Worm (Caenorhabditis elegans): Measurements from ENCODE around the gene Y116A8C.25.

Gene Y116A8C.25

ce11 chrIV:17103615-17104014 is 25.1 kb upstream of the Y116A8C.25 start, which contains the start of gene Y116A8C.30:
TSS of gene Y116A8C.30 (minus strand) at chrIV:17103715.
- TF ChIP-seq pha-4 (tag; optimal IDR thresholded peaks at IDR 0.05) (no peak), snpc-4 (tag; optimal IDR thresholded peaks at IDR 0.05) (no peak), nhr-67 (tag; optimal IDR thresholded peaks at IDR 0.05) (no peak), aly-2 (tag; optimal IDR thresholded peaks at IDR 0.05) (no peak), nhr-11 (tag; optimal IDR thresholded peaks at IDR 0.05) (no peak), ztf-4 (tag; optimal IDR thresholded peaks at IDR 0.05) (no peak), lin-39 (tag; optimal IDR thresholded peaks at IDR 0.05) (no peak), unc-62 (GFP tag; optimal IDR thresholded peaks at IDR 0.05) (no peak), ztf-11 (tag; optimal IDR thresholded peaks at IDR 0.05) (no peak), elt-3 (tag; optimal IDR thresholded peaks at IDR 0.05) (no peak), ceh-9 (tag; optimal IDR thresholded peaks at IDR 0.05) (no peak), mml-1 (tag; optimal IDR thresholded peaks at IDR 0.05) (no peak), unc-39 (tag; optimal IDR thresholded peaks at IDR 0.05) (no peak), nfya-1 (tag; optimal IDR thresholded peaks at IDR 0.05; ENCODE audit: insufficient read depth) (no peak), nhr-23 (tag; optimal IDR thresholded peaks at IDR 0.05) (no peak)

DNA sequence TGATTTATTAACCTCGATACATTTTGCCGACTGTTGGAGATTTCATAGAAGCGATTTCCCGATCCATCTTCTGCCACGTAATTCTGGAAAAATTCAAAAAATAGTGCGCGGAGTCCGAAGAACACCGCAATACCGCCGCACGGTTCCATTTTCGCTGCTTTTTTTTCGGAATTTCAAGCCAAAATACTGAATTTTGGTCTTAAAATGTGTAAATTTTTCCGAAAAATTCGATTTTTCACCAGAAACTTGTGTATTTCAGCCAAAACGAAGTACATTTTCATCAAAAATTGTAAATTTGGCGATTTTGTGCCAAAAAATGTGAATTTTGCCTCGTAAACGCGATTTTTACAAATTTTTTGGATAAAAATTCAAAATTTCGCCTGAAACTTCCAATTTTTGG is 24.6 kb upstream of the Y116A8C.25 start:
- TF ChIP-seq ceh-9 (tag; optimal IDR thresholded peaks at IDR 0.05) (no peak), elt-3 (tag; optimal IDR thresholded peaks at IDR 0.05) (no peak), lin-15B (tag; optimal IDR thresholded peaks at IDR 0.05) (no peak), snpc-4 (tag; optimal IDR thresholded peaks at IDR 0.05) (no peak), tbx-2 (tag; optimal IDR thresholded peaks at IDR 0.05) (no peak), pha-4 (tag; optimal IDR thresholded peaks at IDR 0.05) (no peak), zag-1 (tag; optimal IDR thresholded peaks at IDR 0.05) (no peak), hmg-11 (tag; optimal IDR thresholded peaks at IDR 0.05) (no peak), lsy-12 (tag; optimal IDR thresholded peaks at IDR 0.05) (no peak), nhr-43 (tag; optimal IDR thresholded peaks at IDR 0.05; ENCODE audit: poor library complexity, severe bottlenecking) (no peak), ztf-11 (tag; optimal IDR thresholded peaks at IDR 0.05) (no peak), ceh-16 (tag; optimal IDR thresholded peaks at IDR 0.05) (no peak), skn-1 (tag; optimal IDR thresholded peaks at IDR 0.05) (no peak), ama-1 (optimal IDR thresholded peaks at IDR 0.05) (no peak), jun-1 (tag; optimal IDR thresholded peaks at IDR 0.05) (no peak), nhr-11 (tag; optimal IDR thresholded peaks at IDR 0.05) (no peak), nfya-1 (tag; optimal IDR thresholded peaks at IDR 0.05; ENCODE audit: insufficient read depth) (no peak), aly-2 (tag; optimal IDR thresholded peaks at IDR 0.05) (no peak), ceh-82 (tag; optimal IDR thresholded peaks at IDR 0.05) (no peak), nhr-28 (tag; optimal IDR thresholded peaks at IDR 0.05) (no peak)

- TF ChIP-seq egl-5 (tag; optimal IDR thresholded peaks at IDR 0.05) (no peak), elt-3 (tag; optimal IDR thresholded peaks at IDR 0.05) (no peak), nhr-25 (tag; optimal IDR thresholded peaks at IDR 0.05) (no peak), skn-1 (tag; optimal IDR thresholded peaks at IDR 0.05) (no peak), nfya-1 (tag; optimal IDR thresholded peaks at IDR 0.05; ENCODE audit: insufficient read depth) (peak; percentile 92), fkh-10 (GFP tag; optimal IDR thresholded peaks at IDR 0.05) (no peak)
Measured at ce11 chrIV:17100628-17101338, 22.2 kb upstream of the Y116A8C.25 start.

- TF ChIP-seq ztf-11 (tag; optimal IDR thresholded peaks at IDR 0.05) (no peak), zag-1 (tag; optimal IDR thresholded peaks at IDR 0.05) (no peak), egl-27 (tag; optimal IDR thresholded peaks at IDR 0.05) (no peak), daf-12 (tag; optimal IDR thresholded peaks at IDR 0.05) (no peak), nhr-11 (tag; optimal IDR thresholded peaks at IDR 0.05) (no peak), nhr-23 (tag; optimal IDR thresholded peaks at IDR 0.05) (no peak), snpc-4 (tag; optimal IDR thresholded peaks at IDR 0.05) (no peak), hmg-11 (tag; optimal IDR thresholded peaks at IDR 0.05) (no peak), elt-3 (tag; optimal IDR thresholded peaks at IDR 0.05) (no peak), skn-1 (tag; optimal IDR thresholded peaks at IDR 0.05) (no peak), elt-1 (tag; optimal IDR thresholded peaks at IDR 0.05) (no peak), nhr-76 (tag; optimal IDR thresholded peaks at IDR 0.05) (no peak), ZK546.5 (tag; optimal IDR thresholded peaks at IDR 0.05) (no peak), egl-5 (tag; optimal IDR thresholded peaks at IDR 0.05) (no peak)
Measured at ce11 chrIV:17100148-17100547, 21.6 kb upstream of the Y116A8C.25 start, which contains the start of gene bca-2. TSS of gene bca-2 (minus strand) at chrIV:17100248.

Measured in whole organism, L3 larva.